Fruit fly (Drosophila melanogaster): ENCODE measurements around the gene Arglu1.

The Arglu1 gene

dm6 chr2L:9915011-9915850, 22.7 kb downstream of the Arglu1 start, which contains the start of gene yip2 (continued):
- peak; percentile 96 for TF ChIP-seq CG1621 (tag; optimal IDR thresholded peaks at IDR 0.05)
- peak; percentile 100 for TF ChIP-seq ss (GFP tag; optimal IDR thresholded peaks at IDR 0.05)
- peak; percentile 80 for TF ChIP-seq CG32006 (GFP tag; optimal IDR thresholded peaks at IDR 0.05)
- TF ChIP-seq Eip75B (GFP tag; optimal IDR thresholded peaks at IDR 0.05): peak; percentile 82
- peak; percentile 77 for TF ChIP-seq achi (GFP tag; optimal IDR thresholded peaks at IDR 0.05)
- peak; percentile 91 to 93 for TF ChIP-seq salr (GFP tag; optimal IDR thresholded peaks at IDR 0.05)
- peak; percentile 57 for TF ChIP-seq cyc (GFP tag; optimal IDR thresholded peaks at IDR 0.05)
- peak; percentile 96 for TF ChIP-seq CG7368 (GFP tag; optimal IDR thresholded peaks at IDR 0.05)
- TF ChIP-seq CG8119 (GFP tag; IDR thresholded peaks at IDR 0.05): peak; percentile 97
- peak; percentile 76 for TF ChIP-seq CG6163 (GFP tag; IDR thresholded peaks at IDR 0.05)
- peak; percentile 92 for TF ChIP-seq CG3919 (GFP tag; optimal IDR thresholded peaks at IDR 0.05)
- TF ChIP-seq CG9139 (GFP tag; optimal IDR thresholded peaks at IDR 0.05): peak; percentile 100
- TF ChIP-seq vri (GFP tag; optimal IDR thresholded peaks at IDR 0.05): peak; percentile 82
- TF ChIP-seq Met (GFP tag; optimal IDR thresholded peaks at IDR 0.05): peak; percentile 87
- TF ChIP-seq Sox102F (GFP tag; optimal IDR thresholded peaks at IDR 0.05): peak; percentile 88
- TF ChIP-seq acj6 (GFP tag; optimal IDR thresholded peaks at IDR 0.05): peak; percentile 54
- TF ChIP-seq CG10631 (GFP tag; optimal IDR thresholded peaks at IDR 0.05): peak; percentile 58
- TF ChIP-seq svp (GFP tag): peak; percentile 99
- TF ChIP-seq lz (GFP tag; optimal IDR thresholded peaks at IDR 0.05): peak; percentile 66
- TF ChIP-seq Ets96B (tag; optimal IDR thresholded peaks at IDR 0.05): peak; percentile 87
- TF ChIP-seq CG4318 (GFP tag; optimal IDR thresholded peaks at IDR 0.05): no peak
- TF ChIP-seq fkh (GFP tag; optimal IDR thresholded peaks at IDR 0.05): peak; percentile 61
- peak; percentile 10; the same call in 1 of the 2 replicates for TF ChIP-seq CG11294 (GFP tag; IDR thresholded peaks at IDR 0.05)
- TF ChIP-seq CG6854 (GFP tag; optimal IDR thresholded peaks at IDR 0.05): peak; percentile 100
- no peak for TF ChIP-seq Sox15 (GFP tag; optimal IDR thresholded peaks at IDR 0.05)
- TF ChIP-seq CG16779 (tag; optimal IDR thresholded peaks at IDR 0.05): peak; percentile 99
- no peak for TF ChIP-seq CG11902 (GFP tag; optimal IDR thresholded peaks at IDR 0.05)
- TF ChIP-seq fd85E (GFP tag; optimal IDR thresholded peaks at IDR 0.05): peak; percentile 96
- peak; percentile 99 for TF ChIP-seq CG6808 (GFP tag; optimal IDR thresholded peaks at IDR 0.05)
- peak; percentile 93 for TF ChIP-seq CG11762 (GFP tag; optimal IDR thresholded peaks at IDR 0.05; ENCODE audit: insufficient read depth)
- TF ChIP-seq spab (GFP tag; optimal IDR thresholded peaks at IDR 0.05): peak; percentile 99

dm6 chr2L:9912570-9913260, 25.2 kb downstream of the Arglu1 start, which contains the start of the genes Etl1 and Srp54:
Gene Etl1 (minus strand): TSS chr2L:9912608.
Gene Srp54 (plus strand): TSS chr2L:9912911.
- TF ChIP-seq fd59A (GFP tag; optimal IDR thresholded peaks at IDR 0.05) (no peak), fkh (GFP tag; optimal IDR thresholded peaks at IDR 0.05) (no peak), CG3032 (tag; optimal IDR thresholded peaks at IDR 0.05) (peak; percentile 5), esn (GFP tag; optimal IDR thresholded peaks at IDR 0.05) (peak; percentile 11), CG32006 (GFP tag; optimal IDR thresholded peaks at IDR 0.05) (no peak), CG6854 (GFP tag; optimal IDR thresholded peaks at IDR 0.05) (no peak), Lpt (GFP tag; optimal IDR thresholded peaks at IDR 0.05) (no peak), OdsH (GFP tag; optimal IDR thresholded peaks at IDR 0.05) (no peak), Eip78C (GFP tag) (peak; percentile 52), Sox15 (GFP tag; optimal IDR thresholded peaks at IDR 0.05) (no peak), CG6792 (GFP tag; optimal IDR thresholded peaks at IDR 0.05) (no peak), ss (GFP tag; optimal IDR thresholded peaks at IDR 0.05) (no peak), cyc (GFP tag; optimal IDR thresholded peaks at IDR 0.05) (no peak), Met (GFP tag; optimal IDR thresholded peaks at IDR 0.05) (no peak), Sox14 (GFP tag; optimal IDR thresholded peaks at IDR 0.05) (peak; percentile 17), spab (GFP tag; optimal IDR thresholded peaks at IDR 0.05) (no peak), lz (GFP tag; optimal IDR thresholded peaks at IDR 0.05) (peak; percentile 3), CG4318 (GFP tag; optimal IDR thresholded peaks at IDR 0.05) (no peak), Hr4 (GFP tag; optimal IDR thresholded peaks at IDR 0.05) (no peak), CG1621 (tag; optimal IDR thresholded peaks at IDR 0.05) (no peak), CG6276 (GFP tag; optimal IDR thresholded peaks at IDR 0.05) (no peak), CG31627 (GFP tag; optimal IDR thresholded peaks at IDR 0.05) (no peak), dsx (GFP tag; optimal IDR thresholded peaks at IDR 0.05; ENCODE audit: poor library complexity, severe bottlenecking) (no peak), Smox (GFP tag; optimal IDR thresholded peaks at IDR 0.05) (no peak), CG10669 (GFP tag; optimal IDR thresholded peaks at IDR 0.05) (no peak), CG10631 (GFP tag; optimal IDR thresholded peaks at IDR 0.05) (no peak), Ets21C (GFP tag; optimal IDR thresholded peaks at IDR 0.05) (no peak)
